Worm (Caenorhabditis elegans) whole organism, L4/young adult: ENCODE results near the gene ZC395.4.

Experiments used
- W03F9.2 ChIP-seq: fragments of 150-350 bp; optimal IDR thresholded peaks from 2 replicates; lab custom pipeline; 2014; ENCODE audit warnings: missing biosample characterization, missing genetic modification characterization
- dao-5 ChIP-seq: sonication (generic microtip); optimal IDR thresholded peaks from 2 replicates; lab custom pipeline; 2016; ENCODE audit warnings: missing genotype, missing genetic modification characterization, moderate library complexity, missing compliant biosample characterization
- him-1 ChIP-seq: sonication (generic microtip); optimal IDR thresholded peaks from 2 replicates; lab custom pipeline; 2016; ENCODE audit warnings: missing genotype, missing genetic modification reagents, missing genetic modification characterization, missing compliant biosample characterization

DNA sequence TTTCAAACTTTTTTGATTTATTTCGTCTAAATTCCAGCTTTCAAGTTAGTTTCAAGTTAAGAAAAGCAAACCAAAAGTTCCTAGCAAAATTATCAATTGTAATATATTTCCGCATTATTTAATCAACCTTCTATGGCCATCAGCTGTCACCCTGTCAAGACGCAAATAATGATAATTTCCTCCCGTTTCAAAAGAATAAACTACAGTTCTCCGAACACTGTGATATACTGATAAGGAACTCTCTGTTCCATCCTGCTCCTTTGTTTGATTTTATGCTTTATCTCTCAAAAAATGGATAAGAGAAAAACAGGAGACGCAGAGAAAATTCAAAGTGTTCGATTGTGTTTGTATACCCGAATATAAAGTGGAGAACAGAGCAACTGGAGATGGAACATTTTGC, 21.4 kb downstream of the ZC395.4 start:
- TF ChIP-seq dao-5, result no peak
- TF ChIP-seq W03F9.2 (tag; lab: Kevin White, UChicago), result no peak
- no peak for TF ChIP-seq him-1
